Fruit fly (Drosophila melanogaster): ENCODE measurements around the gene CG4793.
A peak's percentile ranks its signal among the peaks of the same experiment; 100 is the strongest.

The CG4793 gene

dm6 chr2L:15923095-15923494 is at the start of gene CG4793:
TSS of gene CG4793 (plus strand) at chr2L:15923395.
- TF ChIP-seq kay (GFP tag; ENCODE audit: borderline replicate concordance) (no peak), CG12768 (GFP tag; optimal IDR thresholded peaks at IDR 0.05) (no peak), Mnt (GFP tag; optimal IDR thresholded peaks at IDR 0.05) (no peak), CG14711 (tag; optimal IDR thresholded peaks at IDR 0.05) (no peak), pad (GFP tag; optimal IDR thresholded peaks at IDR 0.05) (no peak), cnc (optimal IDR thresholded peaks at IDR 0.05) (no peak), ovo (GFP tag; optimal IDR thresholded peaks at IDR 0.05) (no peak), toe (GFP tag; optimal IDR thresholded peaks at IDR 0.05) (no peak), cic (GFP tag; optimal IDR thresholded peaks at IDR 0.05) (no peak), tj (GFP tag; optimal IDR thresholded peaks at IDR 0.05) (no peak)

dm6 chr2L:15880056-15880455 is 43.1 kb upstream of the CG4793 start, which contains the start of gene CG7653:
TSS of gene CG7653 (minus strand) at chr2L:15880156.
- TF ChIP-seq CG7101 (tag; optimal IDR thresholded peaks at IDR 0.05) (no peak), Crg-1 (GFP tag; optimal IDR thresholded peaks at IDR 0.05) (no peak), CG5204 (GFP tag; optimal IDR thresholded peaks at IDR 0.05) (no peak), CG14711 (tag; optimal IDR thresholded peaks at IDR 0.05) (no peak), Mnt (GFP tag; optimal IDR thresholded peaks at IDR 0.05) (no peak), CG11617 (GFP tag; optimal IDR thresholded peaks at IDR 0.05) (no peak), CG1620 (GFP tag; optimal IDR thresholded peaks at IDR 0.05) (no peak), cic (GFP tag; optimal IDR thresholded peaks at IDR 0.05) (no peak), ovo (GFP tag; optimal IDR thresholded peaks at IDR 0.05) (no peak), Hr96 (GFP tag; optimal IDR thresholded peaks at IDR 0.05) (no peak), tj (GFP tag; optimal IDR thresholded peaks at IDR 0.05) (no peak), bab1 (GFP tag; optimal IDR thresholded peaks at IDR 0.05) (no peak), CG33017 (tag; optimal IDR thresholded peaks at IDR 0.05) (no peak), cnc (optimal IDR thresholded peaks at IDR 0.05) (no peak), CG12768 (GFP tag; optimal IDR thresholded peaks at IDR 0.05) (no peak)

dm6 chr2L:15883090-15883489 is 40.1 kb upstream of the CG4793 start, which contains the start of gene CG44475:
TSS of gene CG44475 (minus strand) at chr2L:15883190.
- TF ChIP-seq toe (GFP tag; optimal IDR thresholded peaks at IDR 0.05) (no peak), tj (GFP tag; optimal IDR thresholded peaks at IDR 0.05) (no peak), CG14711 (tag; optimal IDR thresholded peaks at IDR 0.05) (no peak), cnc (optimal IDR thresholded peaks at IDR 0.05) (no peak), kay (GFP tag; ENCODE audit: borderline replicate concordance) (no peak), ovo (GFP tag; optimal IDR thresholded peaks at IDR 0.05) (no peak), CG11617 (GFP tag; optimal IDR thresholded peaks at IDR 0.05) (no peak)

dm6 chr2L:15886187-15886586 is 37.0 kb upstream of the CG4793 start:
- no peak for TF ChIP-seq kay (GFP tag; ENCODE audit: borderline replicate concordance)
- TF ChIP-seq Clk (GFP tag; optimal IDR thresholded peaks at IDR 0.05): no peak
- TF ChIP-seq CG7045 (GFP tag; optimal IDR thresholded peaks at IDR 0.05): no peak
- TF ChIP-seq cnc (optimal IDR thresholded peaks at IDR 0.05): no peak

dm6 chr2L:15893711-15894110 is 29.5 kb upstream of the CG4793 start, which contains the start of gene Tep1:
TSS of gene Tep1 (minus strand) at chr2L:15893811.
- TF ChIP-seq kay (GFP tag; ENCODE audit: borderline replicate concordance): peak; percentile 33
- TF ChIP-seq bab1 (GFP tag; optimal IDR thresholded peaks at IDR 0.05): no peak

dm6 chr2L:15895154-15895553 is 28.0 kb upstream of the CG4793 start, which contains the start of gene CG31735:
TSS of gene CG31735 (plus strand) at chr2L:15895454.
- TF ChIP-seq CG11617 (GFP tag; optimal IDR thresholded peaks at IDR 0.05) (no peak), cnc (optimal IDR thresholded peaks at IDR 0.05) (no peak), Mnt (GFP tag; optimal IDR thresholded peaks at IDR 0.05) (no peak), tj (GFP tag; optimal IDR thresholded peaks at IDR 0.05) (no peak), toe (GFP tag; optimal IDR thresholded peaks at IDR 0.05) (no peak), CG5204 (GFP tag; optimal IDR thresholded peaks at IDR 0.05) (no peak), CG7045 (GFP tag; optimal IDR thresholded peaks at IDR 0.05) (no peak), cic (GFP tag; optimal IDR thresholded peaks at IDR 0.05) (no peak), CG1620 (GFP tag; optimal IDR thresholded peaks at IDR 0.05) (no peak), pad (GFP tag; optimal IDR thresholded peaks at IDR 0.05) (no peak), CG14711 (tag; optimal IDR thresholded peaks at IDR 0.05) (no peak), Clk (GFP tag; optimal IDR thresholded peaks at IDR 0.05) (no peak), ovo (GFP tag; optimal IDR thresholded peaks at IDR 0.05) (no peak), CG33017 (tag; optimal IDR thresholded peaks at IDR 0.05) (no peak), Hr96 (GFP tag; optimal IDR thresholded peaks at IDR 0.05) (no peak), CG12768 (GFP tag; optimal IDR thresholded peaks at IDR 0.05) (no peak)

dm6 chr2L:15900424-15900823 is 22.8 kb upstream of the CG4793 start, which contains the start of gene CG31823:
TSS of gene CG31823 (minus strand) at chr2L:15900524.
- no peak for TF ChIP-seq CG12768 (GFP tag; optimal IDR thresholded peaks at IDR 0.05)
- TF ChIP-seq Crg-1 (GFP tag; optimal IDR thresholded peaks at IDR 0.05): no peak

- TF ChIP-seq toe (GFP tag; optimal IDR thresholded peaks at IDR 0.05): no peak
- no peak for TF ChIP-seq ovo (GFP tag; optimal IDR thresholded peaks at IDR 0.05)
- TF ChIP-seq CG5204 (GFP tag; optimal IDR thresholded peaks at IDR 0.05): no peak
- no peak for TF ChIP-seq CG33017 (tag; optimal IDR thresholded peaks at IDR 0.05)
- no peak for TF ChIP-seq CG11617 (GFP tag; optimal IDR thresholded peaks at IDR 0.05)
- TF ChIP-seq cic (GFP tag; optimal IDR thresholded peaks at IDR 0.05): no peak
- TF ChIP-seq CG7045 (GFP tag; optimal IDR thresholded peaks at IDR 0.05): no peak
- no peak for TF ChIP-seq Mnt (GFP tag; optimal IDR thresholded peaks at IDR 0.05)
- no peak for TF ChIP-seq kay (GFP tag; ENCODE audit: borderline replicate concordance)
- no peak for TF ChIP-seq CG14711 (tag; optimal IDR thresholded peaks at IDR 0.05)
- TF ChIP-seq pad (GFP tag; optimal IDR thresholded peaks at IDR 0.05): no peak
- no peak for TF ChIP-seq CG12768 (GFP tag; optimal IDR thresholded peaks at IDR 0.05)
- no peak for TF ChIP-seq tj (GFP tag; optimal IDR thresholded peaks at IDR 0.05)
- no peak for TF ChIP-seq cnc (optimal IDR thresholded peaks at IDR 0.05)
- TF ChIP-seq bab1 (GFP tag; optimal IDR thresholded peaks at IDR 0.05): no peak
- TF ChIP-seq CG1620 (GFP tag; optimal IDR thresholded peaks at IDR 0.05): no peak
These were observed 20.9 kb upstream of the CG4793 start, which contains the start of gene CG31821 for dm6 chr2L:15902310-15902709. TSS of gene CG31821 (minus strand) at chr2L:15902410.

All from whole organism, adult.